Fruit fly (Drosophila melanogaster): Measurements from ENCODE around the gene CG7632.

The CG7632 gene

DNA sequence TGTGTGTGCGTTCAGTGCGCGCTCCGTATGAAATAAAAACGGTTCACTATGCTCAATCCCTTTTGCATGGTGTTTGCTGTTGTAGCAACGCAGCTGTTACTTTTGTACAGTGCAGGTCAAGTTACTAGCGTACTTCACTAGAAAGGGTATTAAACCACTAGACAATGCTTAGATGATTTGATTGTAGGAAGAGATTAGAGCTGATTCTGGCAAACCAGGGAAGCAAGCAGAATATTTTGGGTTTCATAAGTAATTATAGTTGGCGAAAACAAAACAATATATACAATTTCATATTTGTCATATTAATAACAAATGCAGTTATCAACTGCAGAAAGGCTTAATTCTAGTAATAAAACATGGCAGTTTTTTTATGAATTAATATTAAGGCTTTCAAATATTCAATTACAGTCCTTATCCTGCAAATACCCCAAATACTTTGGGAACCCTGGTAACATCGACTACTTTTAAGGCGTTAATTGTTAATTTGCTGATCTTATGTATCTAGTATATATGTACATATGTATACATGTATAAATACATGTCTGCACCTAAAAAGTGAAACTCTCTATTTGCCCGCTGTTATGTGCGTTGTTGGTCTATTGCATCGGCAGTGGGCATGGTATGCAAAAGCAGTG is 42.8 kb downstream of the CG7632 start (continued):
- TF ChIP-seq CG2116 (GFP tag; optimal IDR thresholded peaks at IDR 0.05) (peak; percentile 27), chif (GFP tag; optimal IDR thresholded peaks at IDR 0.05) (peak; percentile 37 to 47), Eip74EF (GFP tag; optimal IDR thresholded peaks at IDR 0.05) (peak in 1 of 2 experiments; percentile 42), trh (GFP tag; optimal IDR thresholded peaks at IDR 0.05) (peak; percentile 33), Six4 (GFP tag; optimal IDR thresholded peaks at IDR 0.05) (peak; percentile 25), esg (GFP tag; conservative IDR thresholded peaks at IDR 0.05) (no peak), unpg (GFP tag; optimal IDR thresholded peaks at IDR 0.05) (peak; percentile 52), CG18764 (GFP tag; optimal IDR thresholded peaks at IDR 0.05) (peak; percentile 23), CG7556 (GFP tag; optimal IDR thresholded peaks at IDR 0.05) (peak; percentile 65), HLH54F (GFP tag; optimal IDR thresholded peaks at IDR 0.05) (peak; percentile 18), CG31388 (GFP tag; optimal IDR thresholded peaks at IDR 0.05) (peak; percentile 39), az2 (GFP tag; optimal IDR thresholded peaks at IDR 0.05) (peak; percentile 61), CG17612 (GFP tag; IDR thresholded peaks at IDR 0.05) (no peak), da (GFP tag; optimal IDR thresholded peaks at IDR 0.05) (peak; percentile 36), emc (GFP tag; optimal IDR thresholded peaks at IDR 0.05) (peak; percentile 7), Mad (GFP tag; optimal IDR thresholded peaks at IDR 0.05) (peak; percentile 29), CG17385 (GFP tag; optimal IDR thresholded peaks at IDR 0.05) (peak; percentile 1), Dad (GFP tag; optimal IDR thresholded peaks at IDR 0.05) (peak; percentile 14), CG14014 (GFP tag; IDR thresholded peaks at IDR 0.05) (no peak), z (GFP tag; IDR thresholded peaks at IDR 0.05) (no peak), Abd-B (GFP tag; optimal IDR thresholded peaks at IDR 0.05) (peak; percentile 4), phol (tag; optimal IDR thresholded peaks at IDR 0.05) (peak; percentile 52), CG13624 (GFP tag; optimal IDR thresholded peaks at IDR 0.05) (no peak), Ets65A (GFP tag) (peak; percentile 96), pnt (GFP tag; optimal IDR thresholded peaks at IDR 0.05) (peak; percentile 38), CG4854 (GFP tag; optimal IDR thresholded peaks at IDR 0.05) (peak; percentile 2), stwl (tag; optimal IDR thresholded peaks at IDR 0.05) (no peak), oc (tag; optimal IDR thresholded peaks at IDR 0.05) (peak; percentile 2), CG7839 (tag; optimal IDR thresholded peaks at IDR 0.05) (peak; percentile 78), seq (GFP tag; IDR thresholded peaks at IDR 0.05) (peak; percentile 46; the same call in 1 of the 2 replicates), odd (GFP tag; optimal IDR thresholded peaks at IDR 0.05) (peak; percentile 16), Hand (GFP tag; optimal IDR thresholded peaks at IDR 0.05) (no peak), CG15514 (GFP tag; optimal IDR thresholded peaks at IDR 0.05) (peak; percentile 1), CG2120 (GFP tag; optimal IDR thresholded peaks at IDR 0.05) (peak; percentile 62), lmd (GFP tag; IDR thresholded peaks at IDR 0.05) (0 out of 2 replicates have a peak, but pooled peaks have one; percentile 17), run (tag; optimal IDR thresholded peaks at IDR 0.05) (no peak), Dip3 (GFP tag; optimal IDR thresholded peaks at IDR 0.05) (peak; percentile 30), Kr (GFP tag; optimal IDR thresholded peaks at IDR 0.05) (no peak), slbo (GFP tag; IDR thresholded peaks at IDR 0.05) (peak; percentile 69), cato (GFP tag; optimal IDR thresholded peaks at IDR 0.05; ENCODE audit: borderline replicate concordance) (peak; percentile 29), CG1603 (tag; optimal IDR thresholded peaks at IDR 0.05) (peak; percentile 60), CG3726 (GFP tag; IDR thresholded peaks at IDR 0.05) (0 out of 3 replicates have a peak, but pooled peaks have one; percentile 46), Tbp (GFP tag; optimal IDR thresholded peaks at IDR 0.05) (no peak), CG11695 (GFP tag; IDR thresholded peaks at IDR 0.05) (peak; percentile 42; the same call in 1 of the 3 replicates), CG8944 (GFP tag; optimal IDR thresholded peaks at IDR 0.05) (peak; percentile 32), lov (optimal IDR thresholded peaks at IDR 0.05) (no peak), lov (GFP tag; IDR thresholded peaks at IDR 0.05) (0 out of 3 replicates have a peak, but pooled peaks have one; percentile 53), Awh (GFP tag; IDR thresholded peaks at IDR 0.05) (0 out of 2 replicates have a peak, but pooled peaks have one; percentile 16), CG2875 (GFP tag; optimal IDR thresholded peaks at IDR 0.05) (peak; percentile 2), vfl (GFP tag; optimal IDR thresholded peaks at IDR 0.05) (peak; percentile 6)
